2 worm cellular contexts compared by ENCODE assay signal in the genomic region with DNA sequence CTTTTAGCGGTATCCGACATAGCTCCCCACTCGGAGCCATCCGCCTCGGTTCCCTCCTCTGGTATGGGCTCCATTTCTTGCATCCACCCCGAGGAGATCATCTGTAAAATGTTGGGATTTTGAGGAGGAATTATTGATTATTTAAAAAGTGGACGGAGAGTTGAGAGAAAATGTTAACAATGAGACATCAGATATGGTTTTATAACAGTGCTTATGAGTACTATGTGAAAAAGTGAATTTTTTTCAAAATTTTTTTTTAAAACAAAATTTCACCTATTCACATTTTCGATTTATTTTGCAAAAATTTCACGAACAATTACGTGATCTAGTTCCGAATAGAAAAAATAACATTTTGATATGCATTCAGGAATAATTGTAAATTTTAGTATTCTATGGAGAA.
TF ChIP-seq lines count a peak whose summit lies in the region.

A gene (minus strand): TSS at position 101 of the 400 bp plus-strand sequence.

TF ChIP-seq in whole organism, L4 larva, 104 proteins besides CTCF, POLR2A, EP300 and RAD21:
- TF ChIP-seq aha-1 (tag; lab: Kevin White, UChicago) (peak; percentile 23), arid-1 (GFP tag; conservative IDR thresholded peaks at IDR 0.05; lab: Robert Waterston, UW) (no peak), ztf-11 (tag; optimal IDR thresholded peaks at IDR 0.05; lab: Kevin White, UChicago) (no peak), ceh-62 (tag; optimal IDR thresholded peaks at IDR 0.05; lab: Kevin White, UChicago) (no peak)
TF ChIP-seq in whole organism, L4 larva: peak in this region for 1.

TF ChIP-seq in whole organism, midembryonic, 9 proteins besides CTCF, POLR2A, EP300 and RAD21:
- no peak for TF ChIP-seq tab-1 (GFP tag; IDR thresholded peaks at IDR 0.05; lab: Robert Waterston, UW)
- 0 out of 2 replicates have a peak, but pooled peaks have one; percentile 37 for TF ChIP-seq T22C8.4 (GFP tag; IDR thresholded peaks at IDR 0.05; lab: Robert Waterston, UW)
- TF ChIP-seq ztf-23 (GFP tag; IDR thresholded peaks at IDR 0.05; lab: Robert Waterston, UW): no peak
- no peak for TF ChIP-seq cog-1 (tag; optimal IDR thresholded peaks at IDR 0.05; lab: Kevin White, UChicago)
